Fruit fly (Drosophila melanogaster): Measurements from ENCODE around the gene chinmo.

The chinmo gene

dm6 chr2L:1643252-1643864, 7.7 kb upstream of the chinmo start (continued):
- TF ChIP-seq Hr51 (GFP tag; optimal IDR thresholded peaks at IDR 0.05) = peak; percentile 77 to 99
- peak in 1 of 2 experiments; percentile 98 for TF ChIP-seq eve (GFP tag; optimal IDR thresholded peaks at IDR 0.05)
- peak; percentile 99 for TF ChIP-seq row (GFP tag; IDR thresholded peaks at IDR 0.05)
- peak; percentile 99 for TF ChIP-seq Hmr (GFP tag; optimal IDR thresholded peaks at IDR 0.05)
- TF ChIP-seq bsh (GFP tag; optimal IDR thresholded peaks at IDR 0.05) = peak; percentile 65 to 94
- peak; percentile 56; the same call in 1 of the 3 replicates for TF ChIP-seq sr (GFP tag; IDR thresholded peaks at IDR 0.05)
- TF ChIP-seq CG17186 (GFP tag; optimal IDR thresholded peaks at IDR 0.05) = peak; percentile 71
- TF ChIP-seq Lhr (GFP tag; optimal IDR thresholded peaks at IDR 0.05) = peak; percentile 86
- TF ChIP-seq ssp (GFP tag; IDR thresholded peaks at IDR 0.05) = peak; percentile 91
- TF ChIP-seq CG7928 (GFP tag; optimal IDR thresholded peaks at IDR 0.05) = peak; percentile 80
- TF ChIP-seq CG15011 (GFP tag; optimal IDR thresholded peaks at IDR 0.05) = peak; percentile 97
- TF ChIP-seq Hmx (GFP tag; optimal IDR thresholded peaks at IDR 0.05) = peak; percentile 87
- TF ChIP-seq CG6683 (GFP tag; optimal IDR thresholded peaks at IDR 0.05) = peak; percentile 96
- TF ChIP-seq CG17568 (GFP tag; optimal IDR thresholded peaks at IDR 0.05) = peak; percentile 97
- TF ChIP-seq C15 (GFP tag; IDR thresholded peaks at IDR 0.05) = peak; percentile 89
- TF ChIP-seq Adf1 (GFP tag; IDR thresholded peaks at IDR 0.05) = peak; percentile 86
- peak; percentile 25 for TF ChIP-seq Dp (GFP tag; optimal IDR thresholded peaks at IDR 0.05)
- TF ChIP-seq Aef1 (GFP tag; IDR thresholded peaks at IDR 0.05) = peak; percentile 96
- peak; percentile 92 for TF ChIP-seq CG1529 (GFP tag; optimal IDR thresholded peaks at IDR 0.05)
- peak; percentile 99 for TF ChIP-seq CG13296 (GFP tag; optimal IDR thresholded peaks at IDR 0.05)
- peak; percentile 98 for TF ChIP-seq HHEX (GFP tag; optimal IDR thresholded peaks at IDR 0.05)
- peak; percentile 96 for TF ChIP-seq CG14050 (GFP tag; IDR thresholded peaks at IDR 0.05)
- TF ChIP-seq eyg (GFP tag; optimal IDR thresholded peaks at IDR 0.05) = peak; percentile 87
- peak; percentile 99 for TF ChIP-seq dmrt99B (tag; optimal IDR thresholded peaks at IDR 0.05)
- peak; percentile 93 for TF ChIP-seq CG5180 (GFP tag; optimal IDR thresholded peaks at IDR 0.05)
- TF ChIP-seq kni (GFP tag; optimal IDR thresholded peaks at IDR 0.05) = peak; percentile 94
- peak; percentile 75 for TF ChIP-seq Mad (GFP tag; optimal IDR thresholded peaks at IDR 0.05)
- peak; percentile 79 for TF ChIP-seq sima (GFP tag; optimal IDR thresholded peaks at IDR 0.05)
- no peak for TF ChIP-seq sc (optimal IDR thresholded peaks at IDR 0.05)
- peak; percentile 89 for TF ChIP-seq sc (GFP tag; optimal IDR thresholded peaks at IDR 0.05)
- peak; percentile 90 for TF ChIP-seq CG43689 (GFP tag; IDR thresholded peaks at IDR 0.05)
- TF ChIP-seq CG2120 (GFP tag; optimal IDR thresholded peaks at IDR 0.05) = peak; percentile 97
- TF ChIP-seq Dref (GFP tag; IDR thresholded peaks at IDR 0.05) = no peak; the same call in 1 of the 2 replicates
- TF ChIP-seq CG7786 (GFP tag; optimal IDR thresholded peaks at IDR 0.05) = peak; percentile 86
- TF ChIP-seq repo (GFP tag; optimal IDR thresholded peaks at IDR 0.05) = peak; percentile 83
- TF ChIP-seq Gug (GFP tag; IDR thresholded peaks at IDR 0.05) = peak; percentile 94
- TF ChIP-seq tna (GFP tag; IDR thresholded peaks at IDR 0.05; ENCODE audit: partially characterized antibody) = peak; percentile 58; the same call in 1 of the 2 replicates
- TF ChIP-seq CG4820 (GFP tag; optimal IDR thresholded peaks at IDR 0.05) = peak; percentile 95
- peak; percentile 97 for TF ChIP-seq stc (GFP tag; IDR thresholded peaks at IDR 0.05)
- peak; percentile 98 for TF ChIP-seq CG11695 (GFP tag; IDR thresholded peaks at IDR 0.05)
- peak; percentile 69 for TF ChIP-seq Bdp1 (GFP tag; optimal IDR thresholded peaks at IDR 0.05)
- TF ChIP-seq CG34422 (GFP tag; IDR thresholded peaks at IDR 0.05) = peak; percentile 98
- peak; percentile 94 for TF ChIP-seq Usf (GFP tag; optimal IDR thresholded peaks at IDR 0.05)
- TF ChIP-seq Antp (GFP tag; optimal IDR thresholded peaks at IDR 0.05) = peak; percentile 75
- TF ChIP-seq HLH4C (GFP tag; IDR thresholded peaks at IDR 0.05; ENCODE audit: partially characterized antibody) = peak; percentile 22; the same call in 1 of the 3 replicates
- peak; percentile 88 for TF ChIP-seq sens-2 (GFP tag; IDR thresholded peaks at IDR 0.05)
- TF ChIP-seq ara (GFP tag; IDR thresholded peaks at IDR 0.05) = peak; percentile 91
- TF ChIP-seq Atf-2 (GFP tag; optimal IDR thresholded peaks at IDR 0.05) = peak; percentile 84
- peak; percentile 98 for TF ChIP-seq Asciz (GFP tag; optimal IDR thresholded peaks at IDR 0.05)
- peak; percentile 86 for TF ChIP-seq CG9609 (GFP tag; optimal IDR thresholded peaks at IDR 0.05)
